Worm (Caenorhabditis elegans) whole organism, late embryonic: ENCODE data around the gene K12G11.6.

ENCODE experiments used
- C08G9.2 ChIP-seq: sonication (generic microtip); optimal IDR thresholded peaks from 2 replicates; lab custom pipeline; 2016; ENCODE audit warnings: mild to moderate bottlenecking, missing genetic modification characterization, moderate library complexity, missing compliant biosample characterization
- C38D4.7 ChIP-seq: fragments of 200-800 bp; sonication (Bioruptor generic); optimal IDR thresholded peaks from 2 replicates; lab custom pipeline; 2018; ENCODE audit warnings: mild to moderate bottlenecking, missing genetic modification characterization, moderate library complexity, missing compliant biosample characterization
- F13H6.1 ChIP-seq: sonication (generic microtip); optimal IDR thresholded peaks from 2 replicates; lab custom pipeline; 2016; ENCODE audit warnings: missing genetic modification characterization, missing compliant biosample characterization
- K09A11.1 ChIP-seq: sonication (generic microtip); optimal IDR thresholded peaks from 2 replicates; lab custom pipeline; 2017; ENCODE audit warnings: antibody characterized with exemption, mild to moderate bottlenecking, missing genetic modification characterization, missing compliant biosample characterization; ENCODE audit not compliant: insufficient read depth
- T23F11.4 ChIP-seq: fragments of 200-800 bp; sonication (Bioruptor generic); optimal IDR thresholded peaks from 2 replicates; lab custom pipeline; 2018; ENCODE audit warnings: mild to moderate bottlenecking, missing genetic modification characterization, missing compliant biosample characterization
- ahr-1 ChIP-seq: sonication (generic microtip); optimal IDR thresholded peaks from 2 replicates; lab custom pipeline; 2016; ENCODE audit warnings: missing genetic modification characterization, missing compliant biosample characterization
- ama-1 ChIP-seq: fragments of 150-350 bp; optimal IDR thresholded peaks from 2 replicates; lab custom pipeline; 2014
- ceh-14 ChIP-seq: sonication (generic microtip); optimal IDR thresholded peaks from 2 replicates; lab custom pipeline; 2016; ENCODE audit warnings: missing genotype, missing genetic modification characterization, missing compliant biosample characterization
- ceh-24 ChIP-seq: sonication (generic microtip); optimal IDR thresholded peaks from 2 replicates; lab custom pipeline; 2016; ENCODE audit warnings: mild to moderate bottlenecking, missing genetic modification characterization, missing compliant biosample characterization
- ceh-31 ChIP-seq: sonication (generic microtip); optimal IDR thresholded peaks from 2 replicates; lab custom pipeline; 2016; ENCODE audit warnings: missing genetic modification characterization, missing compliant biosample characterization
- ceh-45 ChIP-seq: fragments of 200-800 bp; sonication (Bioruptor generic); IDR thresholded peaks from 2 replicates; pipeline ENCODE4 v1.3.6; 2022; ENCODE audit warnings: missing genetic modification reagents, missing genetic modification characterization, missing compliant biosample characterization
- ceh-48 ChIP-seq: sonication (generic microtip); optimal IDR thresholded peaks from 2 replicates; lab custom pipeline; 2016; ENCODE audit warnings: missing genetic modification characterization, inconsistent platforms, missing compliant biosample characterization
- ceh-6 ChIP-seq: fragments of 200-800 bp; sonication (Bioruptor generic); optimal IDR thresholded peaks from 2 replicates; lab custom pipeline; 2018; ENCODE audit warnings: mild to moderate bottlenecking, missing genetic modification characterization, missing compliant biosample characterization
- ceh-9 ChIP-seq: sonication (generic microtip); optimal IDR thresholded peaks from 2 replicates; lab custom pipeline; 2016; ENCODE audit warnings: mild to moderate bottlenecking, missing genetic modification characterization, inconsistent platforms, missing compliant biosample characterization
- che-1 ChIP-seq: sonication (generic microtip); optimal IDR thresholded peaks from 2 replicates; lab custom pipeline; 2016; ENCODE audit warnings: mild to moderate bottlenecking, missing genetic modification characterization, missing compliant biosample characterization
- dmd-4 ChIP-seq: sonication (generic microtip); optimal IDR thresholded peaks from 2 replicates; lab custom pipeline; 2016; ENCODE audit warnings: borderline replicate concordance, missing genetic modification characterization, missing compliant biosample characterization
- elt-2 ChIP-seq: sonication (generic microtip); optimal IDR thresholded peaks from 2 replicates; lab custom pipeline; 2016; ENCODE audit warnings: missing genetic modification reagents, missing genetic modification characterization, missing compliant biosample characterization
- elt-4 ChIP-seq: sonication (generic microtip); optimal IDR thresholded peaks from 2 replicates; lab custom pipeline; 2016; ENCODE audit warnings: missing genetic modification characterization, missing compliant biosample characterization
- ets-4 ChIP-seq: sonication (generic microtip); optimal IDR thresholded peaks from 2 replicates; lab custom pipeline; 2016; ENCODE audit warnings: missing genetic modification characterization, missing compliant biosample characterization
- eyg-1 ChIP-seq: sonication (generic microtip); optimal IDR thresholded peaks from 2 replicates; lab custom pipeline; 2016; ENCODE audit warnings: missing genotype, missing genetic modification characterization, missing compliant biosample characterization
- fax-1 ChIP-seq: sonication (generic microtip); optimal IDR thresholded peaks from 2 replicates; lab custom pipeline; 2016; ENCODE audit warnings: missing genotype, missing genetic modification characterization, missing compliant biosample characterization
- fkh-6 ChIP-seq: sonication (generic microtip); optimal IDR thresholded peaks from 2 replicates; lab custom pipeline; 2016; ENCODE audit warnings: missing genetic modification characterization, missing compliant biosample characterization
- gmeb-2 ChIP-seq: sonication (generic microtip); optimal IDR thresholded peaks from 2 replicates; lab custom pipeline; 2016; ENCODE audit warnings: missing genetic modification characterization, inconsistent platforms, missing compliant biosample characterization
- hlh-30 ChIP-seq: sonication (generic microtip); optimal IDR thresholded peaks from 2 replicates; lab custom pipeline; 2017; ENCODE audit warnings: antibody characterized with exemption, missing genetic modification characterization, missing compliant biosample characterization; ENCODE audit not compliant: insufficient read depth
- hlh-6 ChIP-seq: sonication (generic microtip); optimal IDR thresholded peaks from 2 replicates; lab custom pipeline; 2016; ENCODE audit warnings: missing genotype, missing genetic modification characterization, missing compliant biosample characterization
- hlh-8 ChIP-seq: sonication (generic microtip); optimal IDR thresholded peaks from 2 replicates; lab custom pipeline; 2016; ENCODE audit warnings: missing genotype, missing genetic modification characterization, missing compliant biosample characterization
- lim-6 ChIP-seq: sonication (generic microtip); optimal IDR thresholded peaks from 2 replicates; lab custom pipeline; 2016; ENCODE audit warnings: missing genetic modification characterization, missing compliant biosample characterization
- lin-11 ChIP-seq: fragments of 200-800 bp; sonication (Bioruptor generic); optimal IDR thresholded peaks from 2 replicates; lab custom pipeline; 2018; ENCODE audit warnings: mild to moderate bottlenecking, missing genetic modification characterization, missing compliant biosample characterization
- madf-2 ChIP-seq: sonication (generic microtip); optimal IDR thresholded peaks from 2 replicates; lab custom pipeline; 2017; ENCODE audit warnings: missing genetic modification characterization, missing compliant biosample characterization
- mec-3 ChIP-seq: sonication (generic microtip); optimal IDR thresholded peaks from 2 replicates; lab custom pipeline; 2016; ENCODE audit warnings: borderline replicate concordance, missing genetic modification characterization, missing compliant biosample characterization
- npax-4 ChIP-seq: sonication (generic microtip); optimal IDR thresholded peaks from 2 replicates; lab custom pipeline; 2016; ENCODE audit warnings: missing genetic modification characterization, missing compliant biosample characterization
- odd-2 ChIP-seq: sonication (generic microtip); optimal IDR thresholded peaks from 2 replicates; lab custom pipeline; 2017; ENCODE audit warnings: antibody characterized with exemption, mild to moderate bottlenecking, missing genetic modification characterization, missing compliant biosample characterization
- pag-3 ChIP-seq: sonication (generic microtip); optimal IDR thresholded peaks from 2 replicates; lab custom pipeline; 2016; ENCODE audit warnings: missing compliant biosample characterization, missing genetic modification characterization, borderline replicate concordance
- pat-9 ChIP-seq: fragments of 200-800 bp; sonication (Bioruptor generic); optimal IDR thresholded peaks from 2 replicates; lab custom pipeline; 2018; ENCODE audit warnings: mild to moderate bottlenecking, missing genetic modification characterization, moderate library complexity, missing compliant biosample characterization
- pax-1 ChIP-seq: fragments of 150-350 bp; optimal IDR thresholded peaks from 2 replicates; lab custom pipeline; 2014; ENCODE audit warnings: missing biosample characterization, missing genetic modification characterization
- pha-2 ChIP-seq: sonication (generic microtip); optimal IDR thresholded peaks from 2 replicates; lab custom pipeline; 2017; ENCODE audit warnings: mild to moderate bottlenecking, missing genetic modification characterization, missing compliant biosample characterization
- pha-4 ChIP-seq: fragments of 150-350 bp; optimal IDR thresholded peaks from 2 replicates; lab custom pipeline; 2018; ENCODE audit warnings: missing biosample characterization, missing genetic modification reagents, missing genetic modification characterization
- pqm-1 ChIP-seq: sonication (generic microtip); optimal IDR thresholded peaks from 2 replicates; lab custom pipeline; 2016; ENCODE audit warnings: missing genetic modification characterization, missing compliant biosample characterization
- pros-1 ChIP-seq: fragments of 150-350 bp; optimal IDR thresholded peaks from 2 replicates; lab custom pipeline; 2014; ENCODE audit warnings: missing biosample characterization, missing genetic modification reagents, missing genetic modification characterization
- ref-2 ChIP-seq: sonication (generic microtip); optimal IDR thresholded peaks from 2 replicates; lab custom pipeline; 2016; ENCODE audit warnings: missing genetic modification characterization, missing compliant biosample characterization
- rnt-1 ChIP-seq: sonication (generic microtip); optimal IDR thresholded peaks from 2 replicates; lab custom pipeline; 2016; ENCODE audit warnings: missing genetic modification characterization, missing compliant biosample characterization
- sdc-2 ChIP-seq: sonication (generic microtip); optimal IDR thresholded peaks from 2 replicates; lab custom pipeline; 2016; ENCODE audit warnings: missing genotype, missing genetic modification characterization, missing compliant biosample characterization
- sox-2 ChIP-seq: fragments of 200-800 bp; sonication (Bioruptor generic); IDR thresholded peaks from 2 replicates; pipeline ENCODE4 v1.3.6; 2022; ENCODE audit warnings: missing genetic modification reagents, missing genetic modification characterization, missing compliant biosample characterization
- sox-4 ChIP-seq: sonication (generic microtip); optimal IDR thresholded peaks from 2 replicates; lab custom pipeline; 2017; ENCODE audit warnings: mild to moderate bottlenecking, missing genetic modification characterization, inconsistent platforms, missing compliant biosample characterization
- tbx-7 ChIP-seq: sonication (generic microtip); optimal IDR thresholded peaks from 2 replicates; lab custom pipeline; 2016; ENCODE audit warnings: missing genotype, missing genetic modification characterization, missing compliant biosample characterization
- unc-3 ChIP-seq, 2 experiments: fragments of 200-800 bp in 1 of 2; sonication (Bioruptor generic) in 1 of 2; sonication (generic microtip) in 1 of 2; conservative IDR thresholded peaks in 1 of 2; optimal IDR thresholded peaks in 1 of 2; 2 replicates each; pipeline versions ENCODE4 v1.3.6 to Lab custom; 2016 to 2022; ENCODE audit warnings: missing compliant biosample characterization in 2 of 2, missing genetic modification characterization in 2 of 2, missing genetic modification reagents in 1 of 2
- unc-42 ChIP-seq: sonication (generic microtip); optimal IDR thresholded peaks from 2 replicates; lab custom pipeline; 2016; ENCODE audit warnings: missing genotype, missing genetic modification characterization, missing compliant biosample characterization
- unc-55 ChIP-seq: sonication (generic microtip); optimal IDR thresholded peaks from 2 replicates; lab custom pipeline; 2017; ENCODE audit warnings: missing biosample characterization, missing genetic modification reagents, missing genetic modification characterization
- unc-86 ChIP-seq: sonication (generic microtip); optimal IDR thresholded peaks from 2 replicates; lab custom pipeline; 2016; ENCODE audit warnings: missing genetic modification characterization, missing compliant biosample characterization
- zip-5 ChIP-seq: sonication (generic microtip); optimal IDR thresholded peaks from 2 replicates; lab custom pipeline; 2016; ENCODE audit warnings: missing genetic modification characterization, missing compliant biosample characterization
- ztf-16 ChIP-seq: sonication (generic microtip); optimal IDR thresholded peaks from 2 replicates; lab custom pipeline; 2017; ENCODE audit warnings: missing genetic modification characterization, missing compliant biosample characterization

The K12G11.6 gene

ce11 chrV:11893975-11894374 lies at the start of gene K12G11.6:
TSS of gene K12G11.6 (plus strand) at chrV:11894331.
- no peak for TF ChIP-seq pros-1 (tag; lab: Kevin White, UChicago)
- no peak for TF ChIP-seq npax-4 (tag; lab: Kevin White, UChicago)

- TF ChIP-seq hlh-8 (no peak), ahr-1 (tag; lab: Kevin White, UChicago) (no peak), ceh-9 (no peak), unc-86 (no peak), npax-4 (tag; lab: Kevin White, UChicago) (no peak), sdc-2 (tag; lab: Kevin White, UChicago) (peak; percentile 45), K09A11.1 (no peak), pat-9 (tag; lab: Kevin White, UChicago) (no peak), pros-1 (tag; lab: Kevin White, UChicago) (no peak), hlh-6 (tag; lab: Kevin White, UChicago) (no peak), zip-5 (no peak), pax-1 (tag; lab: Kevin White, UChicago) (no peak), lim-6 (tag; lab: Kevin White, UChicago) (no peak), ama-1 (lab: Kevin White, UChicago) (no peak), F13H6.1 (tag; lab: Kevin White, UChicago) (no peak), ceh-45 (GFP tag; lab: Robert Waterston, UW) (no peak), ref-2 (peak; percentile 76), ceh-6 (GFP tag; lab: Kevin White, UChicago) (no peak), unc-55 (GFP tag; lab: Kevin White, UChicago) (peak; percentile 42), pha-4 (tag; lab: Kevin White, UChicago) (no peak), dmd-4 (tag; lab: Kevin White, UChicago) (no peak), che-1 (tag; lab: Kevin White, UChicago) (no peak), rnt-1 (tag; lab: Kevin White, UChicago) (peak; percentile 13), ceh-24 (tag; lab: Kevin White, UChicago) (no peak), ztf-16 (tag; lab: Kevin White, UChicago) (peak; percentile 59), unc-3 (GFP tag; conservative IDR thresholded peaks at IDR 0.05; lab: Robert Waterston, UW) (no peak), unc-3 (tag; optimal IDR thresholded peaks at IDR 0.05; lab: Kevin White, UChicago) (peak; percentile 3), C08G9.2 (no peak), odd-2 (tag; lab: Kevin White, UChicago) (no peak), mec-3 (tag; lab: Kevin White, UChicago) (no peak), hlh-30 (tag; lab: Kevin White, UChicago) (no peak), madf-2 (no peak), C38D4.7 (GFP tag; lab: Kevin White, UChicago) (no peak), ceh-31 (tag; lab: Kevin White, UChicago) (peak; percentile 54), ceh-14 (tag; lab: Kevin White, UChicago) (peak; percentile 31), elt-4 (tag; lab: Kevin White, UChicago) (no peak), eyg-1 (tag; lab: Kevin White, UChicago) (peak; percentile 40), tbx-7 (tag; lab: Kevin White, UChicago) (no peak), ceh-48 (tag; lab: Kevin White, UChicago) (no peak), pha-2 (no peak), elt-2 (tag; lab: Kevin White, UChicago) (no peak), fax-1 (tag; lab: Kevin White, UChicago) (no peak), lin-11 (no peak), unc-42 (tag; lab: Kevin White, UChicago) (peak; percentile 90), T23F11.4 (GFP tag; lab: Kevin White, UChicago) (no peak), gmeb-2 (tag; lab: Kevin White, UChicago) (no peak), pqm-1 (peak; percentile 5), sox-4 (no peak), fkh-6 (tag; lab: Kevin White, UChicago) (peak; percentile 60), sox-2 (GFP tag; lab: Robert Waterston, UW) (no peak), ets-4 (no peak), pag-3 (tag; lab: Kevin White, UChicago) (no peak)
Measured at ce11 chrV:11844828-11845227, 49.3 kb upstream of the K12G11.6 start.
